Worm (Caenorhabditis elegans) whole organism, L3 larva: Measurements from ENCODE around the gene T11F8.12.

Experiments
- ZK546.5 ChIP-seq: sonication (generic microtip); optimal IDR thresholded peaks from 2 replicates; lab custom pipeline; 2017; ENCODE audit warnings: missing biosample characterization, missing genetic modification characterization
- ama-1 ChIP-seq: fragments of 150-350 bp; optimal IDR thresholded peaks from 2 replicates; lab custom pipeline; 2018
- nhr-25 ChIP-seq: sonication (generic microtip); optimal IDR thresholded peaks from 2 replicates; lab custom pipeline; 2017; ENCODE audit warnings: missing biosample characterization, missing genetic modification characterization
- nhr-67 ChIP-seq: fragments of 150-350 bp; optimal IDR thresholded peaks from 2 replicates; lab custom pipeline; 2014; ENCODE audit warnings: missing biosample characterization, missing genetic modification characterization
- unc-62 ChIP-seq: fragments of 150-350 bp; sonication (generic microtip); optimal IDR thresholded peaks from 4 replicates; lab custom pipeline; 2014; ENCODE audit warnings: missing biosample characterization, missing genetic modification reagents, missing genetic modification characterization
- ztf-4 ChIP-seq: fragments of 150-350 bp; optimal IDR thresholded peaks from 2 replicates; lab custom pipeline; 2014; ENCODE audit warnings: missing biosample characterization, missing genetic modification characterization

- TF ChIP-seq unc-62 (GFP tag; lab: Kevin White, UChicago): no peak
- no peak for TF ChIP-seq ztf-4 (tag; lab: Kevin White, UChicago)
- no peak for TF ChIP-seq nhr-67 (tag; lab: Kevin White, UChicago)
- no peak for TF ChIP-seq nhr-25 (tag; lab: Kevin White, UChicago)
- TF ChIP-seq ZK546.5 (tag; lab: Kevin White, UChicago): no peak
- no peak for TF ChIP-seq ama-1 (lab: Kevin White, UChicago)
Observed at ce11 chrIV:5519044-5519443, 36.9 kb upstream of the T11F8.12 start.
